Worm (Caenorhabditis elegans): Measurements from ENCODE around the gene C13F10.7.

The C13F10.7 gene

ce11 chrV:7230847-7231246 is 7.8 kb upstream of the C13F10.7 start, which contains the start of the genes gei-6 and krr-1 (continued):
- TF ChIP-seq T07F8.4 (tag; optimal IDR thresholded peaks at IDR 0.05) (no peak), cebp-1 (GFP tag; IDR thresholded peaks at IDR 0.05) (no peak), cebp-1 (tag; optimal IDR thresholded peaks at IDR 0.05) (peak; percentile 51), athp-1 (tag; optimal IDR thresholded peaks at IDR 0.05) (no peak), chd-7 (tag; optimal IDR thresholded peaks at IDR 0.05) (no peak), egrh-3 (GFP tag; IDR thresholded peaks at IDR 0.05) (0 out of 2 replicates have a peak, but pooled peaks have one; percentile 34), B0261.1 (tag; optimal IDR thresholded peaks at IDR 0.05) (no peak), dox-1 (GFP tag; IDR thresholded peaks at IDR 0.05) (no peak), Y67H2A.10 (GFP tag; conservative IDR thresholded peaks at IDR 0.05) (no peak), akir-1 (GFP tag; optimal IDR thresholded peaks at IDR 0.05) (no peak), egl-18 (GFP tag; IDR thresholded peaks at IDR 0.05) (no peak), rec-8 (tag; optimal IDR thresholded peaks at IDR 0.05) (no peak), sptf-2 (GFP tag; optimal IDR thresholded peaks at IDR 0.05) (no peak), madf-3 (GFP tag; IDR thresholded peaks at IDR 0.05) (no peak), aptf-2 (GFP tag; conservative IDR thresholded peaks at IDR 0.05) (no peak), snpc-1.1 (tag; optimal IDR thresholded peaks at IDR 0.05; ENCODE audit: insufficient read depth) (peak; percentile 50), egl-44 (GFP tag; IDR thresholded peaks at IDR 0.05) (no peak), Y79H2A.3 (GFP tag; conservative IDR thresholded peaks at IDR 0.05) (no peak), repo-1 (tag; optimal IDR thresholded peaks at IDR 0.05) (no peak), F52B5.7 (tag; optimal IDR thresholded peaks at IDR 0.05) (no peak), hrde-1 (tag; optimal IDR thresholded peaks at IDR 0.05; ENCODE audit: borderline replicate concordance) (no peak), tbp1 (GFP tag; optimal IDR thresholded peaks at IDR 0.05) (peak; percentile 25), somi-1 (GFP tag; optimal IDR thresholded peaks at IDR 0.05) (no peak), attf-5 (GFP tag; optimal IDR thresholded peaks at IDR 0.05) (peak; percentile 60), nhr-27 (tag; optimal IDR thresholded peaks at IDR 0.05) (no peak), ceh-27 (GFP tag; optimal IDR thresholded peaks at IDR 0.05) (peak; percentile 9), ztf-3 (GFP tag; optimal IDR thresholded peaks at IDR 0.05) (no peak), lin-54 (GFP tag; optimal IDR thresholded peaks at IDR 0.05) (peak; percentile 14), F49E8.2 (tag; optimal IDR thresholded peaks at IDR 0.05; ENCODE audit: insufficient read depth) (peak; percentile 8), mel-28 (tag; optimal IDR thresholded peaks at IDR 0.05; ENCODE audit: borderline replicate concordance) (no peak), ekl-4 (GFP tag; IDR thresholded peaks at IDR 0.05) (0 out of 2 replicates have a peak, but pooled peaks have one; percentile 36)

DNA sequence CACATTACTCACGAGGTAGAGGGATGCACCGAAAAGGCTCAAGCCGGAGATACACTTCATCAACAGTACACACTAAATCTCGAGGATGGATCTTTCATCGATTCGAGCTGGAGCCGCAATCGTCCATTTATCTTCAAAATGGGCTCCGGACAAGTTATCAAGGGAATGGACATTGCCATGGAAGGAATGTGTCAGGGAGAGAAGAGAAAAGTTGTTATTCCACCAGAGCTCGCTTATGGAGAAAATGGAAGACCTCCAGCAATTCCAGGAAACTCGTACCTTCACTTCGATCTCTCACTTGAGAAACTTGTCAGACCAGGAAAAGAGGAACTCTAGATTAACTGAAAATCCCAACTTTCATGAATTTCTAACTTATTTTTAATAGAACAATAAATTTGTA is 2.8 kb upstream of the C13F10.7 start:
- TF ChIP-seq lsy-27 (tag; optimal IDR thresholded peaks at IDR 0.05; ENCODE audit: borderline replicate concordance, insufficient read depth) (no peak), ets-4 (GFP tag; optimal IDR thresholded peaks at IDR 0.05) (no peak), repo-1 (tag; optimal IDR thresholded peaks at IDR 0.05) (no peak), ZK185.1 (tag; optimal IDR thresholded peaks at IDR 0.05; ENCODE audit: poor library complexity, severe bottlenecking) (peak; percentile 18), attf-6 (GFP tag; IDR thresholded peaks at IDR 0.05) (0 out of 2 replicates have a peak, but pooled peaks have one; percentile 23), Y56A3A.18 (GFP tag; IDR thresholded peaks at IDR 0.05) (0 out of 2 replicates have a peak, but pooled peaks have one; percentile 41)

DNA sequence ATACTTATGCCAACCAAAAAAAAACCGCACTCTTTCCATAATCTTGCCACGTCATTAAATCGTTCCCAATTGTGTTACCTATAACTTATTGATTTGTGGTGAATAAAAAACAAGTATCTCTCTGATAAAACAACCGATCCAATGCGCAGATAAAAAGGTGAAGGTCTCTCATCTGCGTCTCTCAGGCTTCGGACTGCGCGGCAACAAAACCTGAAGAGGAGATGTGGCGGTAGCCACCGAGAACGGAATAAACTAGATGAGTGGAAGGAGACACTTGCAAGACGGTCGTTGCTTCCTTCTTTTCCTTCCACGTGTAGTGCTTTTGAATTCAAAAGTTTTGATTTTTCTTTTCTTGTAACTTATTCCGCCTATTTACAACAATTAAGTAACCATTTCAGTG is 1.9 kb upstream of the C13F10.7 start, which contains the start of gene fkb-3:
Gene fkb-3, plus strand, starts transcription at position 277 of the 400 bp plus-strand sequence.
- TF ChIP-seq madf-10 (tag; optimal IDR thresholded peaks at IDR 0.05) (no peak), sdz-38 (tag; optimal IDR thresholded peaks at IDR 0.05) (no peak), unc-62 (GFP tag; optimal IDR thresholded peaks at IDR 0.05) (no peak), Y53G8AR.9 (GFP tag; conservative IDR thresholded peaks at IDR 0.05) (no peak), madf-3 (GFP tag; IDR thresholded peaks at IDR 0.05) (no peak), C06A6.2 (GFP tag; conservative IDR thresholded peaks at IDR 0.05) (no peak), F23B12.7 (tag; optimal IDR thresholded peaks at IDR 0.05; ENCODE audit: insufficient read depth) (no peak), tbp1 (GFP tag; optimal IDR thresholded peaks at IDR 0.05) (no peak), ztf-3 (GFP tag; optimal IDR thresholded peaks at IDR 0.05) (no peak), ztf-22 (GFP tag; optimal IDR thresholded peaks at IDR 0.05) (no peak), him-1 (tag; optimal IDR thresholded peaks at IDR 0.05) (no peak), hrde-1 (tag; optimal IDR thresholded peaks at IDR 0.05; ENCODE audit: borderline replicate concordance) (no peak)

Data from whole organism, young adult.